Worm (Caenorhabditis elegans) whole organism, L4 larva: ENCODE data around the gene Y47D7A.13.

Source experiments
- F26F4.8 ChIP-seq: fragments of 200-800 bp; sonication (Bioruptor generic); conservative IDR thresholded peaks from 2 replicates; pipeline ENCODE4 v1.3.6; 2022; ENCODE audit warnings: missing genetic modification characterization, missing compliant biosample characterization
- daf-16 ChIP-seq, 3 experiments: sonication (generic microtip); optimal IDR thresholded peaks; 2 replicates each; lab custom pipeline; 2016 to 2017; ENCODE audit warnings: missing genetic modification characterization in 3 of 3, missing genetic modification reagents in 3 of 3, mild to moderate bottlenecking in 2 of 3, missing compliant biosample characterization in 2 of 3, missing biosample characterization in 1 of 3, moderate library complexity in 1 of 3
- dpl-1 ChIP-seq: fragments of 150-350 bp; optimal IDR thresholded peaks from 2 replicates; lab custom pipeline; 2014; ENCODE audit warnings: missing biosample characterization, missing genetic modification reagents, missing genetic modification characterization
- egl-27 ChIP-seq: sonication (generic microtip); optimal IDR thresholded peaks from 3 replicates; lab custom pipeline; 2017; ENCODE audit warnings: missing biosample characterization, missing genetic modification reagents, missing genetic modification characterization
- nhr-11 ChIP-seq: fragments of 150-350 bp; optimal IDR thresholded peaks from 2 replicates; lab custom pipeline; 2014; ENCODE audit warnings: missing biosample characterization, missing genetic modification characterization
- nhr-25 ChIP-seq: sonication (generic microtip); optimal IDR thresholded peaks from 2 replicates; lab custom pipeline; 2017; ENCODE audit warnings: missing genetic modification characterization, mild to moderate bottlenecking, missing compliant biosample characterization, antibody characterized with exemption, moderate library complexity, borderline replicate concordance; ENCODE audit not compliant: insufficient read depth

ce11 chrV:4407519-4407918, 28.2 kb downstream of the Y47D7A.13 start, which contains the start of gene nhr-118:
- TF ChIP-seq F26F4.8 (GFP tag; lab: Robert Waterston, UW) (no peak), dpl-1 (GFP tag; lab: Kevin White, UChicago) (no peak), egl-27 (no peak), daf-16 (GFP tag; optimal IDR thresholded peaks at IDR 0.05; lab: Kevin White, UChicago) (no peak), daf-16 (tag; optimal IDR thresholded peaks at IDR 0.05; lab: Kevin White, UChicago) (no peak), nhr-11 (tag; lab: Kevin White, UChicago) (no peak), nhr-25 (tag; lab: Kevin White, UChicago) (no peak)
